Fruit fly (Drosophila melanogaster) whole organism, prepupa: Measurements from ENCODE around the gene CG14314.

Experiments
- Blimp-1 ChIP-seq: fragments of 200-800 bp; sonication (Bioruptor generic); optimal IDR thresholded peaks from 3 replicates; lab custom pipeline; 2017; ENCODE audit warnings: missing biosample characterization, missing genetic modification characterization, mild to moderate bottlenecking, moderate library complexity, missing genetic modification reagents
- CG10631 ChIP-seq: fragments of 200-800 bp; sonication (Bioruptor generic); optimal IDR thresholded peaks from 2 replicates; lab custom pipeline; 2016; ENCODE audit warnings: missing biosample characterization, missing genetic modification characterization
- CG11294 ChIP-seq: fragments of 200-800 bp; sonication (Bioruptor generic); IDR thresholded peaks from 2 replicates; pipeline ENCODE4 v1.3.6; 2022; ENCODE audit warnings: missing biosample characterization, missing genetic modification characterization
- CG11762 ChIP-seq: fragments of 200-800 bp; sonication (Bioruptor generic); optimal IDR thresholded peaks from 3 replicates; lab custom pipeline; 2016; ENCODE audit warnings: missing biosample characterization, missing genetic modification characterization; ENCODE audit not compliant: insufficient read depth
- CG15336 ChIP-seq: fragments of 200-800 bp; sonication (Bioruptor generic); IDR thresholded peaks from 2 replicates; pipeline ENCODE4 v1.3.6; 2022; ENCODE audit warnings: missing biosample characterization, missing genetic modification characterization
- CG1621 ChIP-seq: fragments of 200-800 bp; sonication (Bioruptor generic); optimal IDR thresholded peaks from 3 replicates; lab custom pipeline; 2018; ENCODE audit warnings: missing biosample characterization, mild to moderate bottlenecking, missing genetic modification characterization
- CG31627 ChIP-seq: fragments of 200-800 bp; sonication (Bioruptor generic); optimal IDR thresholded peaks from 3 replicates; lab custom pipeline; 2016; ENCODE audit warnings: missing biosample characterization, missing genetic modification characterization
- CG34406 ChIP-seq: fragments of 200-800 bp; sonication (Bioruptor generic); optimal IDR thresholded peaks from 3 replicates; lab custom pipeline; 2016; ENCODE audit warnings: missing biosample characterization, missing genetic modification characterization
- CG3919 ChIP-seq: fragments of 200-800 bp; sonication (Bioruptor generic); optimal IDR thresholded peaks from 3 replicates; lab custom pipeline; 2016; ENCODE audit warnings: missing biosample characterization, missing genetic modification characterization
- CG4318 ChIP-seq: fragments of 200-800 bp; sonication (Bioruptor generic); optimal IDR thresholded peaks from 3 replicates; lab custom pipeline; 2017; ENCODE audit warnings: missing biosample characterization, mild to moderate bottlenecking, missing genetic modification characterization
- CG6276 ChIP-seq: fragments of 200-800 bp; sonication (Bioruptor generic); optimal IDR thresholded peaks from 2 replicates; lab custom pipeline; 2017; ENCODE audit warnings: missing biosample characterization, mild to moderate bottlenecking, missing genetic modification characterization
- CG6792 ChIP-seq: fragments of 200-800 bp; sonication (Bioruptor generic); optimal IDR thresholded peaks from 3 replicates; lab custom pipeline; 2016; ENCODE audit warnings: missing biosample characterization, missing genetic modification characterization
- CG6808 ChIP-seq: fragments of 200-800 bp; sonication (Bioruptor generic); optimal IDR thresholded peaks from 3 replicates; lab custom pipeline; 2017; ENCODE audit warnings: missing biosample characterization, missing genetic modification characterization, mild to moderate bottlenecking, moderate library complexity, missing genetic modification reagents
- CG6854 ChIP-seq: fragments of 200-800 bp; sonication (Bioruptor generic); optimal IDR thresholded peaks from 2 replicates; lab custom pipeline; 2017; ENCODE audit warnings: missing biosample characterization, mild to moderate bottlenecking, missing genetic modification characterization
- CG8319 ChIP-seq: fragments of 200-800 bp; sonication (Bioruptor generic); optimal IDR thresholded peaks from 3 replicates; lab custom pipeline; 2016; ENCODE audit warnings: missing biosample characterization, missing genetic modification characterization
- CG9139 ChIP-seq: fragments of 200-800 bp; sonication (Bioruptor generic); optimal IDR thresholded peaks from 3 replicates; lab custom pipeline; 2017; ENCODE audit warnings: missing biosample characterization, mild to moderate bottlenecking, missing genetic modification characterization
- Eip75B ChIP-seq: fragments of 200-800 bp; sonication (Bioruptor generic); optimal IDR thresholded peaks from 3 replicates; lab custom pipeline; 2016; ENCODE audit warnings: missing biosample characterization, missing genetic modification characterization
- Eip93F ChIP-seq: fragments of 200-800 bp; sonication (Bioruptor generic); optimal IDR thresholded peaks from 2 replicates; lab custom pipeline; 2016; ENCODE audit warnings: missing biosample characterization, mild to moderate bottlenecking, missing genetic modification characterization
- Ets21C ChIP-seq: fragments of 200-800 bp; sonication (Bioruptor generic); optimal IDR thresholded peaks from 3 replicates; lab custom pipeline; 2016; ENCODE audit warnings: missing biosample characterization, missing genetic modification characterization
- Ets96B ChIP-seq: fragments of 200-800 bp; optimal IDR thresholded peaks from 2 replicates; lab custom pipeline; 2019; ENCODE audit warnings: missing biosample characterization, mild to moderate bottlenecking, missing genetic modification characterization, moderate library complexity
- Gug ChIP-seq: fragments of 200-800 bp; sonication (Bioruptor generic); IDR thresholded peaks from 2 replicates; pipeline ENCODE4 v1.3.6; 2022; ENCODE audit warnings: missing biosample characterization, missing genetic modification characterization
- Hr38 ChIP-seq: sonication (Bioruptor generic); optimal IDR thresholded peaks from 2 replicates; lab custom pipeline; 2016; ENCODE audit warnings: missing biosample characterization, missing genetic modification characterization
- Hr4 ChIP-seq: fragments of 200-800 bp; sonication (Bioruptor generic); optimal IDR thresholded peaks from 3 replicates; lab custom pipeline; 2016; ENCODE audit warnings: missing biosample characterization, missing genetic modification characterization
- Lpt ChIP-seq: fragments of 200-800 bp; sonication (Bioruptor generic); optimal IDR thresholded peaks from 3 replicates; lab custom pipeline; 2016; ENCODE audit warnings: missing biosample characterization, missing genetic modification characterization
- Sox14 ChIP-seq: fragments of 200-800 bp; sonication (Bioruptor generic); optimal IDR thresholded peaks from 3 replicates; lab custom pipeline; 2016; ENCODE audit warnings: missing biosample characterization, missing genetic modification characterization
- achi ChIP-seq: fragments of 200-800 bp; sonication (Bioruptor generic); optimal IDR thresholded peaks from 3 replicates; lab custom pipeline; 2016; ENCODE audit warnings: missing biosample characterization, missing genetic modification characterization
- cyc ChIP-seq: fragments of 200-800 bp; sonication (Bioruptor generic); optimal IDR thresholded peaks from 3 replicates; lab custom pipeline; 2016; ENCODE audit warnings: missing biosample characterization, missing genetic modification characterization
- dsx ChIP-seq: fragments of 200-800 bp; optimal IDR thresholded peaks from 3 replicates; lab custom pipeline; 2019; ENCODE audit warnings: missing biosample characterization, mild to moderate bottlenecking, missing genetic modification characterization, moderate library complexity; ENCODE audit not compliant: poor library complexity, severe bottlenecking
- eg ChIP-seq: fragments of 200-800 bp; sonication (Bioruptor generic); IDR thresholded peaks from 3 replicates; pipeline ENCODE4 v1.3.6; 2022; ENCODE audit warnings: missing biosample characterization, missing genetic modification characterization
- esn ChIP-seq: fragments of 200-800 bp; sonication (Bioruptor generic); optimal IDR thresholded peaks from 2 replicates; lab custom pipeline; 2016; ENCODE audit warnings: missing biosample characterization, mild to moderate bottlenecking, missing genetic modification characterization, moderate library complexity
- fd85E ChIP-seq: fragments of 200-800 bp; sonication (Bioruptor generic); optimal IDR thresholded peaks from 3 replicates; lab custom pipeline; 2016; ENCODE audit warnings: missing biosample characterization, missing genetic modification characterization
- fkh ChIP-seq: fragments of 200-800 bp; sonication (Bioruptor generic); optimal IDR thresholded peaks from 3 replicates; lab custom pipeline; 2017; ENCODE audit warnings: missing biosample characterization, mild to moderate bottlenecking, missing genetic modification characterization, moderate library complexity
- net ChIP-seq: fragments of 200-800 bp; sonication (Bioruptor generic); optimal IDR thresholded peaks from 3 replicates; lab custom pipeline; 2016; ENCODE audit warnings: missing biosample characterization, missing genetic modification characterization
- pdm3 ChIP-seq: fragments of 200-800 bp; sonication (Bioruptor generic); optimal IDR thresholded peaks from 3 replicates; lab custom pipeline; 2016; ENCODE audit warnings: missing biosample characterization, missing genetic modification characterization
- salr ChIP-seq, 2 experiments: fragments of 200-800 bp; sonication (Bioruptor generic); optimal IDR thresholded peaks; 3 replicates each; lab custom pipeline; 2016 to 2018; ENCODE audit warnings: missing biosample characterization in 2 of 2, missing genetic modification characterization in 2 of 2, mild to moderate bottlenecking in 1 of 2
- spab ChIP-seq: fragments of 200-800 bp; sonication (Bioruptor generic); optimal IDR thresholded peaks from 2 replicates; lab custom pipeline; 2017; ENCODE audit warnings: missing biosample characterization, mild to moderate bottlenecking, missing genetic modification characterization, missing genetic modification reagents
- topi ChIP-seq: fragments of 200-800 bp; sonication (Bioruptor generic); optimal IDR thresholded peaks from 3 replicates; lab custom pipeline; 2016; ENCODE audit warnings: missing biosample characterization, missing genetic modification characterization
- vri ChIP-seq: fragments of 200-800 bp; sonication (Bioruptor generic); optimal IDR thresholded peaks from 3 replicates; lab custom pipeline; 2016; ENCODE audit warnings: missing biosample characterization, mild to moderate bottlenecking, missing genetic modification characterization

CG14314 gene

DNA sequence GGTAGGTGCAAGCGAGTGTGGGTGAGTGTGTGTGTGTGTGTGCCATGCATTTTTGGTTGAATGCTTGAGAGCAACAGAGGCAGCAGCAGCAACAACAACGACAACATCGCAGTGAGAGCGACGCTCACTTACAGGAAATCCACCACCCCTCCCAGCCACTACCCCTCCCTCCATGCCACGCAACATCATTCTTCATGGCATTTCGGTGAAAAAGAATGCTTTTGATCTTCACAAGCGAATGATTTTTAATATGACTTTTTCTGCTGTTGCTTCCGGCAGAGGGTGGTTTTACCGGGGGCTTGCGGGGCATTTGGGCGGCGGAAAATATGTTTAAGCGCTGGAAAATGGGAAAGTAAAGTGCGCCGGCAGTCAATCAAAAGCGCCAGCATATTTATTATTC lies 45.7 kb downstream of the CG14314 start:
- TF ChIP-seq salr (GFP tag; optimal IDR thresholded peaks at IDR 0.05; lab: Kevin White, UChicago): no peak
- TF ChIP-seq CG10631: no peak
- no peak for TF ChIP-seq CG6854 (GFP tag; lab: Kevin White, UChicago)
- no peak for TF ChIP-seq Ets21C (GFP tag; lab: Kevin White, UChicago)
- no peak for TF ChIP-seq Eip75B (GFP tag; lab: Kevin White, UChicago)
- no peak for TF ChIP-seq CG6792 (GFP tag; lab: Kevin White, UChicago)
- no peak for TF ChIP-seq spab (GFP tag; lab: Kevin White, UChicago)
- no peak for TF ChIP-seq CG9139 (GFP tag; lab: Kevin White, UChicago)
- TF ChIP-seq Hr4 (GFP tag; lab: Kevin White, UChicago): no peak
- no peak for TF ChIP-seq CG1621 (tag; lab: Kevin White, UChicago)

DNA sequence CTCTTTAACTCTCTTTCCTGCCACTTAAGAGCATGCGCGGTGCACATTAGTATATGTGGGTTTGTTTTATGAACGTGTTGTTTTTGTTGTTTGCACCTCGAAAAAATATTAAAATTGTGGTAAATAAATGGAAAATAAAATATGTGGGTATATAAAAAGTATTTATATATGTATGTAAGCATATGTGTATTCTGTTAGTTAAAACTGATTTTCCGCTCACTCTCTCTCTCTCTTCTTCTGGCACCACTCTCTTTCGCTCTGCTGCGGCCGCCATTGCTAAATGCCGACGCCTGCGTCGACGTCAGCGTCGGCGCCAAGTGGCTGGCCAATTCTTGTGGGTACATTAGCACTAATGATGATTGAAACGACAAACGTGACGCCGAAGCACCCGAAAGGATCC lies 49.3 kb downstream of the CG14314 start:
- TF ChIP-seq achi (GFP tag; lab: Kevin White, UChicago): no peak
- TF ChIP-seq CG6808: no peak
- no peak for TF ChIP-seq Blimp-1
- no peak for TF ChIP-seq cyc (GFP tag; lab: Kevin White, UChicago)
- TF ChIP-seq fkh (GFP tag; lab: Kevin White, UChicago): no peak
- no peak for TF ChIP-seq Hr4 (GFP tag; lab: Kevin White, UChicago)
- no peak for TF ChIP-seq topi (GFP tag; lab: Kevin White, UChicago)
- TF ChIP-seq CG6792 (GFP tag; lab: Kevin White, UChicago): no peak
- TF ChIP-seq CG11762 (GFP tag; lab: Kevin White, UChicago): no peak
- no peak for TF ChIP-seq salr (GFP tag; optimal IDR thresholded peaks at IDR 0.05; lab: Kevin White, UChicago)
- no peak for TF ChIP-seq Gug
- no peak for TF ChIP-seq Ets96B (tag; lab: Kevin White, UChicago)
- TF ChIP-seq CG31627 (GFP tag; lab: Kevin White, UChicago): no peak
- no peak for TF ChIP-seq Eip93F
- TF ChIP-seq CG11294 (GFP tag; lab: Robert Waterston, UW): no peak

- TF ChIP-seq CG1621 (tag; lab: Kevin White, UChicago) (no peak), esn (GFP tag; lab: Kevin White, UChicago) (no peak), CG10631 (no peak), Hr38 (GFP tag; lab: Kevin White, UChicago) (no peak), fd85E (GFP tag; lab: Kevin White, UChicago) (no peak), achi (GFP tag; lab: Kevin White, UChicago) (no peak), Sox14 (GFP tag; lab: Kevin White, UChicago) (no peak), Ets21C (GFP tag; lab: Kevin White, UChicago) (no peak), dsx (no peak), eg (GFP tag; lab: Robert Waterston, UW) (no peak), topi (GFP tag; lab: Kevin White, UChicago) (no peak), vri (GFP tag; lab: Kevin White, UChicago) (no peak), fkh (GFP tag; lab: Kevin White, UChicago) (no peak), CG6276 (GFP tag; lab: Kevin White, UChicago) (no peak)
- TF ChIP-seq, all 60 proteins: peak for 0
Observed at dm6 chr3R:18266665-18267064, 50.7 kb downstream of the CG14314 start.

DNA sequence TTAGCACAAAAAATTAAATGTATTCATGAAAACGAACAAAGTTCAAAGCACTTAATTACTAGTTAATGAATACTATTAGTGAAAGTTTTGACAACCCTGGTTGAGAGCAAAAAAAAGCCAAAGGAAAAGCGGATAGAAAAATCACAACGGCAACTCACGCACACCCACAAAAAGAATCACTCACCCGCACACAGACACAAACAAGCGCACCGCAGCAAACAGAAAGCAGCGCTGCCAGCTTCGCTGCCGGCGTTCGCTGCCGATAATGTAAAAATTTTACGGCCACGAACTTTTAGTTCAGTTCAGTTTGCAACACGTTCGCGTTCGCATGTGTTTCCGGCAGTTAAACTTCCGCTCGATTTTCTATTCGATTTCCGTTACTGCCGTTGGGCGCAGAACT lies 51.5 kb downstream of the CG14314 start, which contains the start of gene CG18599:
CG18599 (plus strand) TSS at position 301 of the 400 bp plus-strand sequence.
- TF ChIP-seq CG34406 (GFP tag; lab: Kevin White, UChicago) (no peak), pdm3 (GFP tag; lab: Kevin White, UChicago) (no peak), vri (GFP tag; lab: Kevin White, UChicago) (no peak), CG3919 (no peak), CG6808 (no peak), Lpt (GFP tag; lab: Kevin White, UChicago) (no peak), net (no peak), CG8319 (GFP tag; lab: Kevin White, UChicago) (no peak), CG11762 (GFP tag; lab: Kevin White, UChicago) (no peak), Blimp-1 (no peak), fd85E (GFP tag; lab: Kevin White, UChicago) (no peak), CG6854 (GFP tag; lab: Kevin White, UChicago) (no peak), CG15336 (GFP tag; lab: Robert Waterston, UW) (no peak), CG6792 (GFP tag; lab: Kevin White, UChicago) (no peak), Hr38 (GFP tag; lab: Kevin White, UChicago) (no peak), Eip75B (GFP tag; lab: Kevin White, UChicago) (no peak), CG4318 (GFP tag; lab: Kevin White, UChicago) (no peak)
- TF ChIP-seq, all 60 proteins: peak for 0
